Worm (Caenorhabditis elegans): ENCODE measurements around the gene fcmt-1.

fcmt-1 gene

ce11 chrII:11710771-11711170 lies 1.4 kb upstream of the fcmt-1 start:
- no peak for TF ChIP-seq sma-9 (GFP tag; optimal IDR thresholded peaks at IDR 0.05)
- no peak for TF ChIP-seq sma-9 (tag; optimal IDR thresholded peaks at IDR 0.05)
- no peak for TF ChIP-seq unc-62 (GFP tag; optimal IDR thresholded peaks at IDR 0.05)
- TF ChIP-seq nhr-10 (tag; optimal IDR thresholded peaks at IDR 0.05): no peak
- no peak for TF ChIP-seq nhr-77 (tag; optimal IDR thresholded peaks at IDR 0.05)
- TF ChIP-seq peb-1 (tag; optimal IDR thresholded peaks at IDR 0.05): no peak
- no peak for TF ChIP-seq sem-4 (tag; optimal IDR thresholded peaks at IDR 0.05)
- no peak for TF ChIP-seq zag-1 (tag; optimal IDR thresholded peaks at IDR 0.05)
- no peak for TF ChIP-seq ceh-82 (tag; optimal IDR thresholded peaks at IDR 0.05)
- peak; percentile 30 for TF ChIP-seq blmp-1 (tag; optimal IDR thresholded peaks at IDR 0.05; ENCODE audit: insufficient read depth)

- TF ChIP-seq lin-13 (GFP tag; optimal IDR thresholded peaks at IDR 0.05) (no peak), aly-2 (tag; optimal IDR thresholded peaks at IDR 0.05) (no peak), blmp-1 (tag; optimal IDR thresholded peaks at IDR 0.05; ENCODE audit: insufficient read depth) (peak; percentile 2)
Measured at ce11 chrII:11705787-11706186, 3.6 kb downstream of the fcmt-1 start, which contains the start of gene VF13D12L.3. Gene VF13D12L.3, plus strand, starts transcription at chrII:11706009.

- TF ChIP-seq mdl-1 (tag; optimal IDR thresholded peaks at IDR 0.05) (no peak), elt-1 (tag; optimal IDR thresholded peaks at IDR 0.05) (no peak), ceh-16 (tag; optimal IDR thresholded peaks at IDR 0.05) (no peak), ztf-1 (GFP tag; conservative IDR thresholded peaks at IDR 0.05) (no peak)
Measured at ce11 chrII:11700635-11701034, 8.7 kb downstream of the fcmt-1 start.

- TF ChIP-seq elt-3 (tag; optimal IDR thresholded peaks at IDR 0.05) (no peak), unc-55 (GFP tag; optimal IDR thresholded peaks at IDR 0.05) (peak; percentile 8)
Measured at ce11 chrII:11700200-11700599, 9.2 kb downstream of the fcmt-1 start, which contains the start of gene inos-1. Gene inos-1, minus strand, starts transcription at chrII:11700300.

- TF ChIP-seq unc-55 (GFP tag; optimal IDR thresholded peaks at IDR 0.05) (no peak), nhr-237 (tag; optimal IDR thresholded peaks at IDR 0.05) (no peak), sma-3 (GFP tag; optimal IDR thresholded peaks at IDR 0.05) (no peak), mbf-1 (tag; optimal IDR thresholded peaks at IDR 0.05) (no peak), alr-1 (tag; optimal IDR thresholded peaks at IDR 0.05) (no peak), nhr-21 (tag; optimal IDR thresholded peaks at IDR 0.05) (no peak), sem-4 (tag; optimal IDR thresholded peaks at IDR 0.05) (no peak), ztf-4 (tag; optimal IDR thresholded peaks at IDR 0.05) (no peak), ztf-1 (GFP tag; conservative IDR thresholded peaks at IDR 0.05) (no peak), Y55F3AM.14 (GFP tag; optimal IDR thresholded peaks at IDR 0.05) (no peak), ceh-16 (tag; optimal IDR thresholded peaks at IDR 0.05) (no peak), unc-39 (tag; optimal IDR thresholded peaks at IDR 0.05) (no peak), peb-1 (tag; optimal IDR thresholded peaks at IDR 0.05) (no peak), C34F6.9 (tag; optimal IDR thresholded peaks at IDR 0.05) (no peak), ceh-82 (tag; optimal IDR thresholded peaks at IDR 0.05) (no peak), unc-62 (GFP tag; optimal IDR thresholded peaks at IDR 0.05) (no peak), mdl-1 (tag; optimal IDR thresholded peaks at IDR 0.05) (no peak)
Measured at ce11 chrII:11695945-11696270, 13.5 kb downstream of the fcmt-1 start, which contains the start of gene xpf-1. Gene xpf-1, plus strand, starts transcription at chrII:11696171.

- peak; percentile 3 for TF ChIP-seq sma-3 (GFP tag; optimal IDR thresholded peaks at IDR 0.05)
Measured at ce11 chrII:11695161-11695944, 14.0 kb downstream of the fcmt-1 start, which contains the start of gene tars-1. Gene tars-1, minus strand, starts transcription at chrII:11695657.

- TF ChIP-seq nhr-129 (tag; optimal IDR thresholded peaks at IDR 0.05): peak; percentile 42
- TF ChIP-seq peb-1 (tag; optimal IDR thresholded peaks at IDR 0.05): no peak
- TF ChIP-seq nhr-25 (tag; optimal IDR thresholded peaks at IDR 0.05): peak; percentile 8
- peak; percentile 50 for TF ChIP-seq unc-55 (GFP tag; optimal IDR thresholded peaks at IDR 0.05)
- TF ChIP-seq C34F6.9 (tag; optimal IDR thresholded peaks at IDR 0.05): peak; percentile 44
- peak; percentile 2 for TF ChIP-seq fos-1 (tag; optimal IDR thresholded peaks at IDR 0.05)
- TF ChIP-seq gmeb-1 (tag; optimal IDR thresholded peaks at IDR 0.05): peak; percentile 16
- no peak for TF ChIP-seq snpc-4 (tag; optimal IDR thresholded peaks at IDR 0.05)
- TF ChIP-seq lsy-2 (tag; optimal IDR thresholded peaks at IDR 0.05): peak in 1 of 2 experiments; percentile 56
- peak; percentile 27 for TF ChIP-seq crh-2 (tag; optimal IDR thresholded peaks at IDR 0.05)
- no peak for TF ChIP-seq Y55F3AM.14 (GFP tag; optimal IDR thresholded peaks at IDR 0.05)
Measured at ce11 chrII:11694432-11694831, 14.9 kb downstream of the fcmt-1 start.
